Fruit fly (Drosophila melanogaster) S2 (cell line): Measurements from ENCODE around the gene CG13310.

Experiments used
- CG8478 ChIP-seq: fragments of >200 bp; optimal IDR thresholded peaks from 2 replicates; lab custom pipeline; 2018
- CTCF ChIP-seq, 2 experiments: fragments of >200 bp; optimal IDR thresholded peaks; 2 replicates each; lab custom pipeline; 2018

Gene CG13310

dm6 chr3L:8827133-8827867, 27.0 kb upstream of the CG13310 start, which contains the start of gene dally:
Gene dally (plus strand): TSS chr3L:8827505.
- TF ChIP-seq CG8478 (lab: Kevin White, UChicago) (no peak), CTCF (optimal IDR thresholded peaks at IDR 0.05; lab: Kevin White, UChicago) (no peak)

dm6 chr3L:8826038-8826437, 25.7 kb upstream of the CG13310 start:
- TF ChIP-seq CG8478 (lab: Kevin White, UChicago) (no peak), CTCF (optimal IDR thresholded peaks at IDR 0.05; lab: Kevin White, UChicago) (no peak)

dm6 chr3L:8825560-8825959, 25.2 kb upstream of the CG13310 start:
- no peak for TF ChIP-seq CTCF (optimal IDR thresholded peaks at IDR 0.05; lab: Kevin White, UChicago)
- no peak for TF ChIP-seq CG8478 (lab: Kevin White, UChicago)

- no peak for TF ChIP-seq CG8478 (lab: Kevin White, UChicago)
- TF ChIP-seq CTCF (optimal IDR thresholded peaks at IDR 0.05; lab: Kevin White, UChicago) = no peak
These were observed 24.7 kb upstream of the CG13310 start for dm6 chr3L:8825030-8825407.

- TF ChIP-seq CTCF (optimal IDR thresholded peaks at IDR 0.05; lab: Kevin White, UChicago) (no peak), CG8478 (lab: Kevin White, UChicago) (no peak)
These were observed 24.2 kb upstream of the CG13310 start for dm6 chr3L:8824403-8825029.

- TF ChIP-seq CG8478 (lab: Kevin White, UChicago) = no peak
- TF ChIP-seq CTCF (optimal IDR thresholded peaks at IDR 0.05; lab: Kevin White, UChicago) = no peak
These were observed 23.5 kb upstream of the CG13310 start for dm6 chr3L:8823730-8824374.

- no peak for TF ChIP-seq CG8478 (lab: Kevin White, UChicago)
- no peak for TF ChIP-seq CTCF (optimal IDR thresholded peaks at IDR 0.05; lab: Kevin White, UChicago)
These were observed 22.6 kb upstream of the CG13310 start for dm6 chr3L:8822881-8823435.

- TF ChIP-seq CTCF (optimal IDR thresholded peaks at IDR 0.05; lab: Kevin White, UChicago) = no peak
- no peak for TF ChIP-seq CG8478 (lab: Kevin White, UChicago)
These were observed 21.7 kb upstream of the CG13310 start for dm6 chr3L:8821708-8822660.

dm6 chr3L:8819441-8819840, 19.1 kb upstream of the CG13310 start:
- TF ChIP-seq CG8478 (lab: Kevin White, UChicago) = no peak
- TF ChIP-seq CTCF (optimal IDR thresholded peaks at IDR 0.05; lab: Kevin White, UChicago) = no peak

dm6 chr3L:8813484-8813883, 13.2 kb upstream of the CG13310 start:
- no peak for TF ChIP-seq CG8478 (lab: Kevin White, UChicago)

dm6 chr3L:8810095-8810494, 9.8 kb upstream of the CG13310 start, which contains the start of gene CG13309:
Gene CG13309 (plus strand): TSS chr3L:8810395.
- no peak for TF ChIP-seq CG8478 (lab: Kevin White, UChicago)
- TF ChIP-seq CTCF (optimal IDR thresholded peaks at IDR 0.05; lab: Kevin White, UChicago) = no peak

dm6 chr3L:8808244-8808643, 7.9 kb upstream of the CG13310 start, which contains the start of gene CG13308:
Gene CG13308 (plus strand): TSS chr3L:8808544.
- TF ChIP-seq CTCF (optimal IDR thresholded peaks at IDR 0.05; lab: Kevin White, UChicago) (no peak), CG8478 (lab: Kevin White, UChicago) (no peak)

- TF ChIP-seq CTCF (optimal IDR thresholded peaks at IDR 0.05; lab: Kevin White, UChicago) (no peak), CG8478 (lab: Kevin White, UChicago) (no peak)
These were observed 6.8 kb upstream of the CG13310 start, which contains the start of the genes CG13312 and CG32024 for dm6 chr3L:8807113-8807651. Gene CG13312 (minus strand): TSS chr3L:8807213. Gene CG32024 (plus strand): TSS chr3L:8807601.
